Worm (Caenorhabditis elegans) whole organism, L2 larva: ENCODE measurements around the gene taf-9.

Experiments
- F13H6.1 ChIP-seq: sonication (generic microtip); optimal IDR thresholded peaks from 2 replicates; lab custom pipeline; 2016; ENCODE audit warnings: missing genetic modification characterization, missing compliant biosample characterization
- R02D3.7 ChIP-seq: fragments of 150-350 bp; optimal IDR thresholded peaks from 2 replicates; lab custom pipeline; 2014; ENCODE audit warnings: missing biosample characterization, missing genetic modification characterization
- Y55F3AM.14 ChIP-seq: fragments of 200-800 bp; sonication (Bioruptor generic); optimal IDR thresholded peaks from 2 replicates; lab custom pipeline; 2018; ENCODE audit warnings: mild to moderate bottlenecking, missing genetic modification characterization, missing compliant biosample characterization
- ZK546.5 ChIP-seq: sonication (generic microtip); optimal IDR thresholded peaks from 2 replicates; lab custom pipeline; 2017; ENCODE audit warnings: missing biosample characterization, missing genetic modification characterization
- alr-1 ChIP-seq: fragments of 150-350 bp; optimal IDR thresholded peaks from 2 replicates; lab custom pipeline; 2014; ENCODE audit warnings: missing biosample characterization, missing genetic modification characterization
- ama-1 ChIP-seq: fragments of 150-350 bp; optimal IDR thresholded peaks from 2 replicates; lab custom pipeline; 2018; ENCODE audit warnings: inconsistent platforms
- blmp-1 ChIP-seq: sonication (generic microtip); optimal IDR thresholded peaks from 2 replicates; lab custom pipeline; 2017; ENCODE audit warnings: missing genetic modification characterization, mild to moderate bottlenecking, missing compliant biosample characterization, antibody characterized with exemption, moderate library complexity; ENCODE audit not compliant: insufficient read depth
- crh-2 ChIP-seq: sonication (generic microtip); optimal IDR thresholded peaks from 2 replicates; lab custom pipeline; 2017; ENCODE audit warnings: missing biosample characterization, missing genetic modification characterization
- dmd-4 ChIP-seq: sonication (generic microtip); optimal IDR thresholded peaks from 2 replicates; lab custom pipeline; 2017; ENCODE audit warnings: missing biosample characterization, missing genetic modification characterization
- egl-27 ChIP-seq: sonication (generic microtip); optimal IDR thresholded peaks from 3 replicates; lab custom pipeline; 2017; ENCODE audit warnings: missing biosample characterization, missing genetic modification reagents, missing genetic modification characterization
- elt-1 ChIP-seq: fragments of 150-350 bp; optimal IDR thresholded peaks from 2 replicates; lab custom pipeline; 2014; ENCODE audit warnings: missing biosample characterization, missing genetic modification characterization
- elt-3 ChIP-seq: sonication (generic microtip); optimal IDR thresholded peaks from 2 replicates; lab custom pipeline; 2017; ENCODE audit warnings: missing biosample characterization, missing genetic modification characterization
- fos-1 ChIP-seq: fragments of 150-350 bp; optimal IDR thresholded peaks from 2 replicates; lab custom pipeline; 2014; ENCODE audit warnings: missing biosample characterization, missing genetic modification characterization
- gmeb-1 ChIP-seq: fragments of 150-350 bp; optimal IDR thresholded peaks from 2 replicates; lab custom pipeline; 2014; ENCODE audit warnings: missing biosample characterization, missing genetic modification characterization
- lin-11 ChIP-seq: fragments of 150-350 bp; sonication (generic microtip); optimal IDR thresholded peaks from 2 replicates; lab custom pipeline; 2014; ENCODE audit warnings: missing biosample characterization, missing genetic modification characterization, inconsistent platforms, mixed read lengths
- lin-39 ChIP-seq: fragments of 150-350 bp; optimal IDR thresholded peaks from 2 replicates; lab custom pipeline; 2014; ENCODE audit warnings: missing biosample characterization, missing genetic modification reagents, missing genetic modification characterization
- lsy-2 ChIP-seq, 2 experiments: fragments of 150-350 bp in 1 of 2; sonication (generic microtip) in 1 of 2; optimal IDR thresholded peaks; 2 replicates each; lab custom pipeline; 2014 to 2017; ENCODE audit warnings: missing biosample characterization in 2 of 2, missing genetic modification characterization in 2 of 2
- nhr-10 ChIP-seq: sonication (generic microtip); optimal IDR thresholded peaks from 2 replicates; lab custom pipeline; 2017; ENCODE audit warnings: missing biosample characterization, missing genetic modification characterization
- nhr-12 ChIP-seq: fragments of 150-350 bp; optimal IDR thresholded peaks from 2 replicates; lab custom pipeline; 2014; ENCODE audit warnings: missing biosample characterization, missing genetic modification characterization
- nhr-129 ChIP-seq: fragments of 150-350 bp; optimal IDR thresholded peaks from 2 replicates; lab custom pipeline; 2014; ENCODE audit warnings: missing biosample characterization, missing genetic modification characterization
- nhr-21 ChIP-seq: fragments of 150-350 bp; optimal IDR thresholded peaks from 2 replicates; lab custom pipeline; 2014; ENCODE audit warnings: missing biosample characterization, missing genetic modification characterization
- nhr-23 ChIP-seq: fragments of 150-350 bp; optimal IDR thresholded peaks from 2 replicates; lab custom pipeline; 2014; ENCODE audit warnings: missing biosample characterization, missing genetic modification reagents, missing genetic modification characterization
- nhr-237 ChIP-seq: fragments of 150-350 bp; optimal IDR thresholded peaks from 2 replicates; lab custom pipeline; 2014; ENCODE audit warnings: missing biosample characterization, missing genetic modification characterization
- nhr-6 ChIP-seq: fragments of 150-350 bp; optimal IDR thresholded peaks from 2 replicates; lab custom pipeline; 2014; ENCODE audit warnings: missing biosample characterization, missing genetic modification characterization
- nhr-77 ChIP-seq: fragments of 150-350 bp; optimal IDR thresholded peaks from 2 replicates; lab custom pipeline; 2014; ENCODE audit warnings: missing biosample characterization, missing genetic modification characterization
- peb-1 ChIP-seq: fragments of 150-350 bp; optimal IDR thresholded peaks from 2 replicates; lab custom pipeline; 2014; ENCODE audit warnings: missing biosample characterization, missing genetic modification characterization
- skn-1 ChIP-seq: sonication (generic microtip); optimal IDR thresholded peaks from 2 replicates; lab custom pipeline; 2017; ENCODE audit warnings: missing biosample characterization, missing genetic modification characterization
- sma-3 ChIP-seq: sonication (generic microtip); optimal IDR thresholded peaks from 2 replicates; lab custom pipeline; 2016; ENCODE audit warnings: missing genetic modification reagents, missing genetic modification characterization, missing compliant biosample characterization
- sma-9 ChIP-seq, 2 experiments: fragments of 150-350 bp in 1 of 2; sonication (generic microtip) in 1 of 2; optimal IDR thresholded peaks; 2 replicates each; lab custom pipeline; 2014 to 2016; ENCODE audit warnings: missing genetic modification characterization in 2 of 2, mild to moderate bottlenecking in 1 of 2, missing biosample characterization in 1 of 2, missing compliant biosample characterization in 1 of 2, missing genetic modification reagents in 1 of 2, moderate library complexity in 1 of 2
- unc-39 ChIP-seq: fragments of 150-350 bp; optimal IDR thresholded peaks from 2 replicates; lab custom pipeline; 2014; ENCODE audit warnings: missing biosample characterization, missing genetic modification characterization
- unc-55 ChIP-seq: fragments of 150-350 bp; sonication (generic microtip); optimal IDR thresholded peaks from 3 replicates; lab custom pipeline; 2014; ENCODE audit warnings: missing biosample characterization, missing genetic modification reagents, missing genetic modification characterization
- unc-62 ChIP-seq: fragments of 150-350 bp; optimal IDR thresholded peaks from 2 replicates; lab custom pipeline; 2014; ENCODE audit warnings: missing biosample characterization, missing genetic modification reagents, missing genetic modification characterization
- ztf-1 ChIP-seq: fragments of 200-800 bp; sonication (Bioruptor generic); conservative IDR thresholded peaks from 2 replicates; pipeline ENCODE4 v1.3.6; 2022; ENCODE audit warnings: missing genetic modification characterization, missing compliant biosample characterization
- ztf-11 ChIP-seq: sonication (generic microtip); optimal IDR thresholded peaks from 2 replicates; lab custom pipeline; 2017; ENCODE audit warnings: missing biosample characterization, missing genetic modification characterization
- ztf-4 ChIP-seq: fragments of 150-350 bp; optimal IDR thresholded peaks from 2 replicates; lab custom pipeline; 2014; ENCODE audit warnings: missing biosample characterization, missing genetic modification characterization

taf-9 gene

ce11 chrIII:13615530-13615929, 8.5 kb upstream of the taf-9 start:
- TF ChIP-seq nhr-23: no peak
- no peak for TF ChIP-seq lin-39 (tag; lab: Kevin White, UChicago)
- no peak for TF ChIP-seq egl-27
- TF ChIP-seq unc-62 (GFP tag; lab: Kevin White, UChicago): no peak
- no peak for TF ChIP-seq crh-2 (tag; lab: Kevin White, UChicago)
- no peak for TF ChIP-seq skn-1

ce11 chrIII:13616793-13617192, 7.3 kb upstream of the taf-9 start, which contains the start of gene T12D8.9:
Gene T12D8.9 (plus strand): TSS chrIII:13617104.
- TF ChIP-seq nhr-10 (tag; lab: Kevin White, UChicago) (no peak), nhr-23 (no peak), sma-9 (GFP tag; optimal IDR thresholded peaks at IDR 0.05; lab: Kevin White, UChicago) (peak; percentile 43), sma-9 (tag; optimal IDR thresholded peaks at IDR 0.05; lab: Kevin White, UChicago) (no peak), nhr-6 (tag; lab: Kevin White, UChicago) (no peak), skn-1 (no peak), sma-3 (GFP tag; lab: Kevin White, UChicago) (no peak), F13H6.1 (tag; lab: Kevin White, UChicago) (peak; percentile 67), lsy-2 (tag; optimal IDR thresholded peaks at IDR 0.05; lab: Kevin White, UChicago) (peak in 1 of 2 experiments; percentile 3), egl-27 (no peak), nhr-77 (tag; lab: Kevin White, UChicago) (no peak), nhr-129 (peak; percentile 67), dmd-4 (tag; lab: Kevin White, UChicago) (no peak), fos-1 (tag; lab: Kevin White, UChicago) (no peak), ztf-11 (no peak), blmp-1 (tag; lab: Kevin White, UChicago) (no peak), peb-1 (no peak), elt-1 (no peak), ZK546.5 (tag; lab: Kevin White, UChicago) (no peak), nhr-237 (tag; lab: Kevin White, UChicago) (no peak), alr-1 (tag; lab: Kevin White, UChicago) (no peak), lin-39 (tag; lab: Kevin White, UChicago) (no peak), R02D3.7 (no peak), lin-11 (tag; lab: Kevin White, UChicago) (no peak)

- no peak for TF ChIP-seq alr-1 (tag; lab: Kevin White, UChicago)
- TF ChIP-seq unc-55 (GFP tag; lab: Kevin White, UChicago): no peak
- no peak for TF ChIP-seq ztf-4 (tag; lab: Kevin White, UChicago)
- no peak for TF ChIP-seq Y55F3AM.14 (GFP tag; lab: Kevin White, UChicago)
- TF ChIP-seq unc-39 (tag; lab: Kevin White, UChicago): no peak
- no peak for TF ChIP-seq crh-2 (tag; lab: Kevin White, UChicago)
- no peak for TF ChIP-seq elt-3 (tag; lab: Kevin White, UChicago)
- no peak for TF ChIP-seq gmeb-1 (tag; lab: Kevin White, UChicago)
- TF ChIP-seq F13H6.1 (tag; lab: Kevin White, UChicago): no peak
- TF ChIP-seq elt-1: no peak
- TF ChIP-seq ama-1 (lab: Kevin White, UChicago): no peak
- no peak for TF ChIP-seq nhr-6 (tag; lab: Kevin White, UChicago)
- TF ChIP-seq dmd-4 (tag; lab: Kevin White, UChicago): no peak
- no peak for TF ChIP-seq nhr-77 (tag; lab: Kevin White, UChicago)
- no peak for TF ChIP-seq skn-1
- no peak for TF ChIP-seq lin-11 (tag; lab: Kevin White, UChicago)
- no peak for TF ChIP-seq nhr-12
- no peak for TF ChIP-seq ZK546.5 (tag; lab: Kevin White, UChicago)
- TF ChIP-seq blmp-1 (tag; lab: Kevin White, UChicago): no peak
- no peak for TF ChIP-seq nhr-21
Measured at ce11 chrIII:13621012-13621411, 3.1 kb upstream of the taf-9 start.

ce11 chrIII:13621717-13622116, 2.4 kb upstream of the taf-9 start:
- no peak for TF ChIP-seq fos-1 (tag; lab: Kevin White, UChicago)
- TF ChIP-seq ZK546.5 (tag; lab: Kevin White, UChicago): no peak
- no peak for TF ChIP-seq ztf-1 (GFP tag; lab: Robert Waterston, UW)
